Worm (Caenorhabditis elegans): Measurements from ENCODE around the gene gtf-2H4.

gtf-2H4 gene

DNA sequence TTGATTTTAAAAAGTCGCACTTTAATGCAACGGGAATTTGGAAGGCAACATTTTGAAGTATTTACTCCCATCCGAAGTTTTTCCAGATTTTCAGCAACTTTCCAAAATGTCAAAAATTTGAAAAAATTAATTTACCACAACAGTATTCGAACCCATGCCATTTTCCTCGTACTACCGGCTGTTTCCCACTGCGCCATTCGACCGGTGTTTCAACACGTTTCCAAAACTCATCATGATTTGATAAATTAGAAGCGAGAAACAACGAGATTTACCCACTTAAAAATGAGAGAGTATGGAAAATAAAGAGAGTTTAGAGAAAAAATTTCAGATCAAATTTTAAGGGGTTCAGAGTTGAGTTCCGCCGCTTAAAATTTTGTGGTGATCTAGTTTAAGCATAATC, 19.2 kb downstream of the gtf-2H4 start:
- no peak for TF ChIP-seq ztf-23 (GFP tag; IDR thresholded peaks at IDR 0.05)
- TF ChIP-seq ref-1 (GFP tag; conservative IDR thresholded peaks at IDR 0.05), result no peak
- TF ChIP-seq cog-1 (tag; optimal IDR thresholded peaks at IDR 0.05), result no peak
- no peak for TF ChIP-seq ztf-29 (GFP tag; IDR thresholded peaks at IDR 0.05)
- no peak for TF ChIP-seq klf-2 (GFP tag; conservative IDR thresholded peaks at IDR 0.05)
- no peak for TF ChIP-seq T22C8.4 (GFP tag; IDR thresholded peaks at IDR 0.05)
- TF ChIP-seq tab-1 (GFP tag; IDR thresholded peaks at IDR 0.05), result no peak
- TF ChIP-seq med-1 (GFP tag; optimal IDR thresholded peaks at IDR 0.05; ENCODE audit: insufficient read depth), result no peak
- TF ChIP-seq flt-1 (GFP tag; IDR thresholded peaks at IDR 0.05), result no peak

ce11 chrIV:15402565-15402964, 50.4 kb downstream of the gtf-2H4 start:
- no peak for TF ChIP-seq cog-1 (tag; optimal IDR thresholded peaks at IDR 0.05)
- TF ChIP-seq ztf-23 (GFP tag; IDR thresholded peaks at IDR 0.05), result no peak
- no peak for TF ChIP-seq flt-1 (GFP tag; IDR thresholded peaks at IDR 0.05)

ce11 chrIV:15399977-15400376, 53.0 kb downstream of the gtf-2H4 start, which contains the start of gene nhr-5:
Gene nhr-5 (plus strand): TSS chrIV:15400277.
- TF ChIP-seq flt-1 (GFP tag; IDR thresholded peaks at IDR 0.05) (no peak), ref-1 (GFP tag; conservative IDR thresholded peaks at IDR 0.05) (no peak), med-1 (GFP tag; optimal IDR thresholded peaks at IDR 0.05; ENCODE audit: insufficient read depth) (no peak), klf-2 (GFP tag; conservative IDR thresholded peaks at IDR 0.05) (no peak)

DNA sequence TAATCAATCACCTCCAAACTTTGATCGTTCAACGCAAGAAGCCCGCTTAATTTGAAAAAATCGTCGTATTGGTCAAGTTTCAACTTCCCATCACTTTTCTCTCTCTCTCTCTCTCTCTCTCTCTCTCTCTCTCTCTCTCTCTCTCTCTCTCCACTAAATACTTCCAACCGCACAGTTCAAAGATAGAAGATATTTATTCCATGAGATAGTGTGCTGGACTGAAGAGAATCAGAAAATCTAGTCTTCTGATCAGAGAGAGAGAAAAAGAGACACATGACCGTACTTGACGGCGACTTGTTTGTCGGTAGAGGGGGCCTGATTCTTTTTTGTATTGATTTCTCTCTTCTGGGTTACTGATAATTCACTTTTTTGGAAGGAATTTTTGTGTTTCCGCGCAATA, 54.3 kb downstream of the gtf-2H4 start:
- no peak for TF ChIP-seq cog-1 (tag; optimal IDR thresholded peaks at IDR 0.05)

Data from whole organism, midembryonic.